Fruit fly (Drosophila melanogaster) S2 (cell line): Measurements from ENCODE around the gene Hel25E.

Experiments
- CG8478 ChIP-seq: fragments of >200 bp; optimal IDR thresholded peaks from 2 replicates; lab custom pipeline; 2018
- CTCF ChIP-seq, 2 experiments: fragments of >200 bp; optimal IDR thresholded peaks; 2 replicates each; lab custom pipeline; 2018

The Hel25E gene

dm6 chr2L:5501335-5501734, 40.8 kb downstream of the Hel25E start:
- TF ChIP-seq CG8478 (lab: Kevin White, UChicago) (no peak), CTCF (optimal IDR thresholded peaks at IDR 0.05; lab: Kevin White, UChicago) (no peak)

- TF ChIP-seq CG8478 (lab: Kevin White, UChicago), result no peak
- no peak for TF ChIP-seq CTCF (optimal IDR thresholded peaks at IDR 0.05; lab: Kevin White, UChicago)
Measured at dm6 chr2L:5499458-5499857, 42.7 kb downstream of the Hel25E start.

dm6 chr2L:5496468-5497093, 45.5 kb downstream of the Hel25E start:
- TF ChIP-seq CG8478 (lab: Kevin White, UChicago), result no peak
- no peak for TF ChIP-seq CTCF (optimal IDR thresholded peaks at IDR 0.05; lab: Kevin White, UChicago)

DNA sequence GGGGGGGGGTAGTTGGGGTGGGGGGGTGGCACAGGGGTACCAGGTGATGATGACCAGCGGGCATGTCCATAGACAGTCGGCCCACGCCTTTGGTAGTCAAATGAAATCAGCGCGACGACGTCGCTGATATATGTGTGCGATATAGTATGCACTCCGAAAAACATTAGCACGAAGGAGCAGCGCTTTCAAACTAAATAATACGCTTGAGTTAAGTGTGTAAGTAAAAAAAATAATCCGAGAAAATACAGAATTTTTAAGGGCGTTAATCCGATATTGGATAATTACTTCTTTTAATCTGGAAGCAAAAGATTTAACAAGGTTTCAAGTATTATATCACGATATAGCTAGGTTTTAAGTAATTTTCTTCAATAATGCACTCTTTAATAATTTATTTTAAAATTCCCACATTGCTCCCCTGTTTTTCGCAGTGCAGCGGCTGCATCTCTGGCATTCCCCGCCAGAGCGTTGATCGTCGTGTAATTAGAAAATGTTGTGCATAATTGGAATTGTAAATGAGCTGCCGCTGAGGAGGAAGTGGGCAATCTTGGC, 47.2 kb downstream of the Hel25E start:
- TF ChIP-seq CG8478 (lab: Kevin White, UChicago) (no peak), CTCF (optimal IDR thresholded peaks at IDR 0.05; lab: Kevin White, UChicago) (no peak)

DNA sequence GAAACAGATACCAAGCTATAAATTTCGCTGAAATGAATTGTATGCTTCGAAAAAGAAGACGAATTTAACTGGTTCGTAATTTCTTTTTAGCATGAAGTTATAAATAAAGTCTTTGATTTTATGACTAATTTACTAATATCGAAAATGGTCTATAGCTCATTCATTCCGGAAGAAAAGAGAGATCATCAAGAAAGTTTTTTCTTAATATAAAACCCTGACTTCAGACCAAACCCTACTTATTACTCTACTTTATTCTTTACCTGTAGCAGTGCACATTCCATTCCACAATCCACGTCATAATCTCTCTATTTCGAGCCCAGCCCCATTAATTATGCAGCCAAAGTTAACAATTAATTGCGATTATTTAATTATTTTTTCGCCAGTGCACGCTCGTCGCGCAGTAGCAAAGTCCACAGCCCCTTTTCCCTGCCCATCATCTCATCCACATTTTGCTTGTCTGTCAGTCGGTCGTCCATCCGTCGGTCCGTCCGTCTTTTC, 48.2 kb downstream of the Hel25E start:
- TF ChIP-seq CG8478 (lab: Kevin White, UChicago), result no peak
- no peak for TF ChIP-seq CTCF (optimal IDR thresholded peaks at IDR 0.05; lab: Kevin White, UChicago)

DNA sequence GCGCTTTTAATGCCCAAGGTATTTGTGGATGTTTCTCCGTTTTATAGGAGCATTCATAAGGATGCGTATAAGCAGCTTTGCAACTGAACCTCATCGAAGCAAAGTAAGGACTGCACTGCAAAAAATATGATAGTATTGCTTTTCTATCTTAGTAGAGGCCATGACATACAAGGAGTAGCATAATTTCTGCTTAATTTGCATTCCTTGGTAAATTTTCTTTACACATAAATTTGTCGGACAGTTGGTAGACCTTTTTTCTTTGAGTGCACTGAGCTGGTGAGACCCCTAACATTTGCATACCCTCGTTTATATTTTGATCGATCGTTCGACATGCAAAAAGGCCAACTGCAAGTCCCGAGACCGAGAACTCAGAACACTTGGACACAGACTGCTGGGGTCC, 49.2 kb downstream of the Hel25E start:
- TF ChIP-seq CTCF (optimal IDR thresholded peaks at IDR 0.05; lab: Kevin White, UChicago) (no peak), CG8478 (lab: Kevin White, UChicago) (no peak)

DNA sequence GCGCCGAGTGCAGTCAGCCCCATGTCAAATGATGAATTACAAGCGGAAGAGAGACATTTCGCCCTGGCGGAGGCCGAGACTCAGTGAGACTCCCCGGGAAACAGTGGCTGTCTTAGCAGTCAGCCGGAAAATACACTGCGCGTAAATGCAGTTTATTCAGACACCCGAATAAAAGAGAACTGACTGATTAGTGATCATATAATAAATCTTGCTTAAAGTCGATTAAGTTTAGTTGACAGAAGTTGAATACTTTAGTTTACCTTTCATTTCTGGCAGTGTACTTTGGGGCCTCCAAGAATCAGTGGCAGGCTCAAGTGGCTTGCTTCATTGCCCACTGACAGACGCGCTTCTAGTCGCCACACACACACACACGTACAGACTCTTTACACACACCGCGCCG, 50.9 kb downstream of the Hel25E start:
- TF ChIP-seq CTCF (optimal IDR thresholded peaks at IDR 0.05; lab: Kevin White, UChicago) (no peak), CG8478 (lab: Kevin White, UChicago) (no peak)

dm6 chr2L:5489757-5490359, 52.3 kb downstream of the Hel25E start:
- TF ChIP-seq CG8478 (lab: Kevin White, UChicago), result no peak
- TF ChIP-seq CTCF (optimal IDR thresholded peaks at IDR 0.05; lab: Kevin White, UChicago), result no peak
